Worm (Caenorhabditis elegans) whole organism, L2 larva: Measurements from ENCODE around the gene ant-1.1.

Source experiments
- R02D3.7 ChIP-seq: fragments of 150-350 bp; optimal IDR thresholded peaks from 2 replicates; lab custom pipeline; 2014; ENCODE audit warnings: missing biosample characterization, missing genetic modification characterization
- alr-1 ChIP-seq: fragments of 150-350 bp; optimal IDR thresholded peaks from 2 replicates; lab custom pipeline; 2014; ENCODE audit warnings: missing biosample characterization, missing genetic modification characterization
- aly-2 ChIP-seq: fragments of 150-350 bp; optimal IDR thresholded peaks from 2 replicates; lab custom pipeline; 2014; ENCODE audit warnings: missing biosample characterization, missing genetic modification characterization
- ama-1 ChIP-seq: fragments of 150-350 bp; optimal IDR thresholded peaks from 2 replicates; lab custom pipeline; 2018; ENCODE audit warnings: inconsistent platforms
- ceh-82 ChIP-seq: fragments of 150-350 bp; optimal IDR thresholded peaks from 2 replicates; lab custom pipeline; 2014; ENCODE audit warnings: missing biosample characterization, missing genetic modification characterization
- lsy-2 ChIP-seq, 2 experiments: fragments of 150-350 bp in 1 of 2; sonication (generic microtip) in 1 of 2; optimal IDR thresholded peaks; 2 replicates each; lab custom pipeline; 2014 to 2017; ENCODE audit warnings: missing biosample characterization in 2 of 2, missing genetic modification characterization in 2 of 2
- mab-5 ChIP-seq: fragments of 150-350 bp; optimal IDR thresholded peaks from 2 replicates; lab custom pipeline; 2014; ENCODE audit warnings: missing biosample characterization, missing genetic modification characterization
- nhr-10 ChIP-seq: sonication (generic microtip); optimal IDR thresholded peaks from 2 replicates; lab custom pipeline; 2017; ENCODE audit warnings: missing biosample characterization, missing genetic modification characterization
- nhr-25 ChIP-seq: fragments of 150-350 bp; sonication (generic microtip); optimal IDR thresholded peaks from 3 replicates; lab custom pipeline; 2014; ENCODE audit warnings: missing biosample characterization, missing genetic modification characterization
- nhr-77 ChIP-seq: fragments of 150-350 bp; optimal IDR thresholded peaks from 2 replicates; lab custom pipeline; 2014; ENCODE audit warnings: missing biosample characterization, missing genetic modification characterization
- skn-1 ChIP-seq: sonication (generic microtip); optimal IDR thresholded peaks from 2 replicates; lab custom pipeline; 2017; ENCODE audit warnings: missing biosample characterization, missing genetic modification characterization
- unc-62 ChIP-seq: fragments of 150-350 bp; optimal IDR thresholded peaks from 2 replicates; lab custom pipeline; 2014; ENCODE audit warnings: missing biosample characterization, missing genetic modification reagents, missing genetic modification characterization
- zag-1 ChIP-seq: fragments of 150-350 bp; optimal IDR thresholded peaks from 2 replicates; lab custom pipeline; 2014; ENCODE audit warnings: missing biosample characterization, missing genetic modification characterization
- ztf-11 ChIP-seq: sonication (generic microtip); optimal IDR thresholded peaks from 2 replicates; lab custom pipeline; 2017; ENCODE audit warnings: missing biosample characterization, missing genetic modification characterization

- TF ChIP-seq R02D3.7 (tag; lab: Kevin White, UChicago) = no peak
- TF ChIP-seq skn-1 (tag; lab: Kevin White, UChicago) = no peak
- TF ChIP-seq ceh-82 (tag; lab: Kevin White, UChicago) = no peak
- no peak for TF ChIP-seq nhr-10 (tag; lab: Kevin White, UChicago)
- TF ChIP-seq lsy-2 (tag; optimal IDR thresholded peaks at IDR 0.05; lab: Kevin White, UChicago) = peak in 1 of 2 experiments; percentile 64
- no peak for TF ChIP-seq ztf-11
- no peak for TF ChIP-seq mab-5 (tag; lab: Kevin White, UChicago)
- TF ChIP-seq ama-1 (lab: Kevin White, UChicago) = no peak
- no peak for TF ChIP-seq aly-2 (tag; lab: Kevin White, UChicago)
- no peak for TF ChIP-seq unc-62
- TF ChIP-seq zag-1 = peak; percentile 1
- no peak for TF ChIP-seq alr-1 (tag; lab: Kevin White, UChicago)
- TF ChIP-seq nhr-77 (tag; lab: Kevin White, UChicago) = no peak
- no peak for TF ChIP-seq nhr-25
These were observed 7.1 kb upstream of the ant-1.1 start for ce11 chrIII:13455816-13456215.
